Worm (Caenorhabditis elegans) whole organism, L2 larva: ENCODE data around the gene srj-8.

Source experiments
- ZK546.5 ChIP-seq: sonication (generic microtip); optimal IDR thresholded peaks from 2 replicates; lab custom pipeline; 2017; ENCODE audit warnings: missing biosample characterization, missing genetic modification characterization
- nhr-12 ChIP-seq: fragments of 150-350 bp; optimal IDR thresholded peaks from 2 replicates; lab custom pipeline; 2014; ENCODE audit warnings: missing biosample characterization, missing genetic modification characterization
- nhr-6 ChIP-seq: fragments of 150-350 bp; optimal IDR thresholded peaks from 2 replicates; lab custom pipeline; 2014; ENCODE audit warnings: missing biosample characterization, missing genetic modification characterization
- skn-1 ChIP-seq: sonication (generic microtip); optimal IDR thresholded peaks from 2 replicates; lab custom pipeline; 2017; ENCODE audit warnings: missing biosample characterization, missing genetic modification characterization
- zag-1 ChIP-seq: fragments of 150-350 bp; optimal IDR thresholded peaks from 2 replicates; lab custom pipeline; 2014; ENCODE audit warnings: missing biosample characterization, missing genetic modification characterization
- ztf-11 ChIP-seq: sonication (generic microtip); optimal IDR thresholded peaks from 2 replicates; lab custom pipeline; 2017; ENCODE audit warnings: missing biosample characterization, missing genetic modification characterization

DNA sequence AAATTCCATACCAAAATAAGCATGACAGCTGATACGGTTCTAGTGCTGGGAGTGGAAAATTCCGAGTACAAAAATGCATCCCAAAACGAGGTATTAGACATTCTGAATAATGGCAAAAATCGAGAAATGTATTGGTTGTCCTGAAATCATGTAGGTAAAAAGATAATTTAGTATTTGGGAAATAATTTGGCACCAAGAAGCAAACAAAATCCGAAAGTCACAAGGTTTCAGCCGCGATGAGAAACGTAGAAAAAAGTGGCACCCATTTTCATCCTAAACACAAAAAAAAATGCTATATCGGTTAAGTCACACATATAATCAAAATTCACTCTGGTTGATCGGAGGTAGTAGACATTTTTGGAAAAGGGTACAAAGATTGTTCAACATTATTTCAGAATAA is 50.1 kb downstream of the srj-8 start, which contains the start of gene srx-122:
- TF ChIP-seq ztf-11 (tag; lab: Kevin White, UChicago), result no peak
- no peak for TF ChIP-seq zag-1 (tag; lab: Kevin White, UChicago)
- TF ChIP-seq nhr-12 (tag; lab: Kevin White, UChicago), result no peak
- no peak for TF ChIP-seq skn-1
- TF ChIP-seq ZK546.5 (tag; lab: Kevin White, UChicago), result no peak
- TF ChIP-seq nhr-6 (tag; lab: Kevin White, UChicago), result no peak
